Fruit fly (Drosophila melanogaster) S2 (cell line): ENCODE measurements around the gene shps.

Experiments
- CG8478 ChIP-seq: fragments of >200 bp; optimal IDR thresholded peaks from 2 replicates; lab custom pipeline; 2018
- CTCF ChIP-seq, 2 experiments: fragments of >200 bp; optimal IDR thresholded peaks; 2 replicates each; lab custom pipeline; 2018

DNA sequence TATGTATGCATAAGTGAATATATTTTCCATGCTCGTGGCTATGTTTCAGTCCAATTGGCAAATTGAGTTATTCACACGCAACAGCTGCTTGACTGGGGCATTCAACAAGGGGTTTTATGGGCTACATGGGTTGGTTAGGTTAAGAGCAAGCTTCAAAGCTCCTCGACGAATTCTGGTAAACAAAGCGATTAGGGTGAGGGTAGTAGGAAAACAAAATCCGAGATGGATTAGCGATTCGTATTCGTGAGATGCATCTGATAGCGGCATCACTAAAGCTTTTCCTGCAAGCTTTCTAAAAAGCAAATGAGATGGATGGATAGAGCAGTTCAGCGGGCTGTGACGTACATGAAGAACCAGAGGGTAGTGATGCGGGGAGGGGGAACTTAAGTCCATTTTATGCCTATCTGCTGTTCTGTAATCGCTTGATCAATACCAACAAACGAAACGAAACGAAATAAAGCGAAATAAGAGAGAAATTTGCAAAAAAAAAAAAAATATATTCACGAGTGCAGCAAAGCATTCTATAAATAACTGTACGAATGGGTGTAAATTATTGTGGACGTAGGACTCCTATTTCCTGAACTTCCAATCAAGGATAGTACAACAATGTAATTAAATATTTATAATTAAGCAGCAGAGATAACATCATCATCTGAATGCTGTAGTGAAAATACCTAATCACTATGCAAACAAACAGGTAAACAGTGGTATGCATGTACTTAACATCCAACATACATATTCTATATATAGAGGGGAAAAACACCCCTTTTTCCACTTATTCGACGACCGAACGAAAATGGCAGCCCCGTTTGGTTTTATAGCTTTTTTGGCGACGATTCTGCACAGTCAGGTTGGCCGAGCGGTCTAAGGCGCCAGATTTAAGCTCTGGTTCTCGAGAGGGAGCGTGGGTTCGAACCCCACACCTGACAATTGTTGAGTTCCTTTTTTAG lies 14.7 kb upstream of the shps start:
- TF ChIP-seq CG8478 (lab: Kevin White, UChicago) (no peak), CTCF (optimal IDR thresholded peaks at IDR 0.05; lab: Kevin White, UChicago) (no peak)
